Fruit fly (Drosophila melanogaster): ENCODE measurements around the gene CG9743.

Gene CG9743

dm6 chr3R:30243262-30243815 lies 40.5 kb upstream of the CG9743 start, which contains the start of gene CG9737 (continued):
- TF ChIP-seq gsb-n (tag; optimal IDR thresholded peaks at IDR 0.05) (no peak), CG16779 (GFP tag; IDR thresholded peaks at IDR 0.05) (no peak), NC2α (GFP tag; optimal IDR thresholded peaks at IDR 0.05) (no peak), tgo (GFP tag; IDR thresholded peaks at IDR 0.05) (no peak), CG31365 (tag; optimal IDR thresholded peaks at IDR 0.05) (no peak), dysf (GFP tag; IDR thresholded peaks at IDR 0.05) (no peak), CG15514 (GFP tag; optimal IDR thresholded peaks at IDR 0.05) (peak; percentile 5), CG3995 (GFP tag; optimal IDR thresholded peaks at IDR 0.05) (no peak), chn (GFP tag; optimal IDR thresholded peaks at IDR 0.05) (no peak), fd96Cb (tag; optimal IDR thresholded peaks at IDR 0.05) (no peak), CG7987 (GFP tag; optimal IDR thresholded peaks at IDR 0.05) (no peak), sc (optimal IDR thresholded peaks at IDR 0.05) (no peak), sc (GFP tag; optimal IDR thresholded peaks at IDR 0.05) (no peak), phol (tag; optimal IDR thresholded peaks at IDR 0.05) (no peak), Adf1 (GFP tag; IDR thresholded peaks at IDR 0.05) (no peak), amos (GFP tag; IDR thresholded peaks at IDR 0.05; ENCODE audit: partially characterized antibody) (peak; percentile 32; the same call in 1 of the 2 replicates), sens (GFP tag) (no peak), lab (GFP tag; optimal IDR thresholded peaks at IDR 0.05) (peak; percentile 25), sr (GFP tag; IDR thresholded peaks at IDR 0.05) (no peak), trem (tag; optimal IDR thresholded peaks at IDR 0.05) (no peak), CG3163 (GFP tag; optimal IDR thresholded peaks at IDR 0.05) (no peak), Max (GFP tag; optimal IDR thresholded peaks at IDR 0.05) (no peak), run (tag; optimal IDR thresholded peaks at IDR 0.05) (peak; percentile 20), NfI (GFP tag; optimal IDR thresholded peaks at IDR 0.05) (no peak), CG7928 (GFP tag; optimal IDR thresholded peaks at IDR 0.05) (no peak), CG13624 (GFP tag; optimal IDR thresholded peaks at IDR 0.05) (no peak), CG10431 (GFP tag; optimal IDR thresholded peaks at IDR 0.05) (peak; percentile 59), Blimp-1 (GFP tag; optimal IDR thresholded peaks at IDR 0.05) (peak; percentile 100), kah (GFP tag; optimal IDR thresholded peaks at IDR 0.05) (peak; percentile 5), CG33213 (GFP tag; optimal IDR thresholded peaks at IDR 0.05) (no peak), CG17568 (GFP tag; optimal IDR thresholded peaks at IDR 0.05) (no peak), gcm (GFP tag; optimal IDR thresholded peaks at IDR 0.05) (peak; percentile 1), twi (tag; optimal IDR thresholded peaks at IDR 0.05) (no peak), CG6791 (GFP tag; IDR thresholded peaks at IDR 0.05; ENCODE audit: partially characterized antibody) (no peak), CG2129 (GFP tag; IDR thresholded peaks at IDR 0.05; ENCODE audit: partially characterized antibody) (no peak), corto (GFP tag; optimal IDR thresholded peaks at IDR 0.05) (no peak), ftz-f1 (GFP tag; optimal IDR thresholded peaks at IDR 0.05) (peak; percentile 93), B-H1 (GFP tag; IDR thresholded peaks at IDR 0.05) (no peak), Xrp1 (GFP tag; IDR thresholded peaks at IDR 0.05) (no peak), dm (GFP tag; optimal IDR thresholded peaks at IDR 0.05) (no peak), Bgb (GFP tag; IDR thresholded peaks at IDR 0.05; ENCODE audit: partially characterized antibody) (no peak; the same call in 1 of the 2 replicates), gcm2 (GFP tag; optimal IDR thresholded peaks at IDR 0.05) (no peak), kay (GFP tag; optimal IDR thresholded peaks at IDR 0.05) (no peak), onecut (GFP tag; IDR thresholded peaks at IDR 0.05) (peak; percentile 36; the same call in 1 of the 2 replicates), HmgZ (tag; optimal IDR thresholded peaks at IDR 0.05) (peak; percentile 7), jigr1 (GFP tag; IDR thresholded peaks at IDR 0.05) (no peak), cato (GFP tag; optimal IDR thresholded peaks at IDR 0.05; ENCODE audit: borderline replicate concordance) (no peak), crp (GFP tag; optimal IDR thresholded peaks at IDR 0.05) (peak in 1 of 2 experiments; percentile 58), CG2889 (GFP tag; IDR thresholded peaks at IDR 0.05) (no peak), CG1792 (GFP tag; optimal IDR thresholded peaks at IDR 0.05) (no peak), CG30020 (tag; optimal IDR thresholded peaks at IDR 0.05) (no peak)

Measured in whole organism, embryonic.